Worm (Caenorhabditis elegans) whole organism, L2 larva: ENCODE data around the gene eef-1A.2.

Experiments
- C34F6.9 ChIP-seq: fragments of 150-350 bp; optimal IDR thresholded peaks from 2 replicates; lab custom pipeline; 2014; ENCODE audit warnings: missing biosample characterization, missing genetic modification characterization
- F13H6.1 ChIP-seq: sonication (generic microtip); optimal IDR thresholded peaks from 2 replicates; lab custom pipeline; 2016; ENCODE audit warnings: missing genetic modification characterization, missing compliant biosample characterization
- R02D3.7 ChIP-seq: fragments of 150-350 bp; optimal IDR thresholded peaks from 2 replicates; lab custom pipeline; 2014; ENCODE audit warnings: missing biosample characterization, missing genetic modification characterization
- ZK546.5 ChIP-seq: sonication (generic microtip); optimal IDR thresholded peaks from 2 replicates; lab custom pipeline; 2017; ENCODE audit warnings: missing biosample characterization, missing genetic modification characterization
- aly-2 ChIP-seq: fragments of 150-350 bp; optimal IDR thresholded peaks from 2 replicates; lab custom pipeline; 2014; ENCODE audit warnings: missing biosample characterization, missing genetic modification characterization
- blmp-1 ChIP-seq: sonication (generic microtip); optimal IDR thresholded peaks from 2 replicates; lab custom pipeline; 2017; ENCODE audit warnings: missing genetic modification characterization, mild to moderate bottlenecking, missing compliant biosample characterization, antibody characterized with exemption, moderate library complexity; ENCODE audit not compliant: insufficient read depth
- ceh-16 ChIP-seq: fragments of 150-350 bp; optimal IDR thresholded peaks from 2 replicates; lab custom pipeline; 2014; ENCODE audit warnings: missing biosample characterization, missing genetic modification characterization
- crh-2 ChIP-seq: sonication (generic microtip); optimal IDR thresholded peaks from 2 replicates; lab custom pipeline; 2017; ENCODE audit warnings: missing biosample characterization, missing genetic modification characterization
- dmd-4 ChIP-seq: sonication (generic microtip); optimal IDR thresholded peaks from 2 replicates; lab custom pipeline; 2017; ENCODE audit warnings: missing biosample characterization, missing genetic modification characterization
- elt-1 ChIP-seq: fragments of 150-350 bp; optimal IDR thresholded peaks from 2 replicates; lab custom pipeline; 2014; ENCODE audit warnings: missing biosample characterization, missing genetic modification characterization
- elt-3 ChIP-seq: sonication (generic microtip); optimal IDR thresholded peaks from 2 replicates; lab custom pipeline; 2017; ENCODE audit warnings: missing biosample characterization, missing genetic modification characterization
- fos-1 ChIP-seq: fragments of 150-350 bp; optimal IDR thresholded peaks from 2 replicates; lab custom pipeline; 2014; ENCODE audit warnings: missing biosample characterization, missing genetic modification characterization
- gmeb-1 ChIP-seq: fragments of 150-350 bp; optimal IDR thresholded peaks from 2 replicates; lab custom pipeline; 2014; ENCODE audit warnings: missing biosample characterization, missing genetic modification characterization
- lin-11 ChIP-seq: fragments of 150-350 bp; sonication (generic microtip); optimal IDR thresholded peaks from 2 replicates; lab custom pipeline; 2014; ENCODE audit warnings: missing biosample characterization, missing genetic modification characterization, inconsistent platforms, mixed read lengths
- lin-13 ChIP-seq: fragments of 150-350 bp; optimal IDR thresholded peaks from 2 replicates; lab custom pipeline; 2014; ENCODE audit warnings: missing biosample characterization, missing genetic modification reagents, missing genetic modification characterization
- lin-39 ChIP-seq: fragments of 150-350 bp; optimal IDR thresholded peaks from 2 replicates; lab custom pipeline; 2014; ENCODE audit warnings: missing biosample characterization, missing genetic modification reagents, missing genetic modification characterization
- lsy-2 ChIP-seq, 2 experiments: fragments of 150-350 bp in 1 of 2; sonication (generic microtip) in 1 of 2; optimal IDR thresholded peaks; 2 replicates each; lab custom pipeline; 2014 to 2017; ENCODE audit warnings: missing biosample characterization in 2 of 2, missing genetic modification characterization in 2 of 2
- mab-5 ChIP-seq: fragments of 150-350 bp; optimal IDR thresholded peaks from 2 replicates; lab custom pipeline; 2014; ENCODE audit warnings: missing biosample characterization, missing genetic modification characterization
- mbf-1 ChIP-seq: sonication (generic microtip); optimal IDR thresholded peaks from 2 replicates; lab custom pipeline; 2017; ENCODE audit warnings: missing biosample characterization, missing genetic modification characterization
- nhr-10 ChIP-seq: sonication (generic microtip); optimal IDR thresholded peaks from 2 replicates; lab custom pipeline; 2017; ENCODE audit warnings: missing biosample characterization, missing genetic modification characterization
- nhr-11 ChIP-seq: fragments of 150-350 bp; optimal IDR thresholded peaks from 2 replicates; lab custom pipeline; 2014; ENCODE audit warnings: missing biosample characterization, missing genetic modification characterization
- nhr-12 ChIP-seq: fragments of 150-350 bp; optimal IDR thresholded peaks from 2 replicates; lab custom pipeline; 2014; ENCODE audit warnings: missing biosample characterization, missing genetic modification characterization
- nhr-129 ChIP-seq: fragments of 150-350 bp; optimal IDR thresholded peaks from 2 replicates; lab custom pipeline; 2014; ENCODE audit warnings: missing biosample characterization, missing genetic modification characterization
- nhr-21 ChIP-seq: fragments of 150-350 bp; optimal IDR thresholded peaks from 2 replicates; lab custom pipeline; 2014; ENCODE audit warnings: missing biosample characterization, missing genetic modification characterization
- nhr-23 ChIP-seq: fragments of 150-350 bp; optimal IDR thresholded peaks from 2 replicates; lab custom pipeline; 2014; ENCODE audit warnings: missing biosample characterization, missing genetic modification reagents, missing genetic modification characterization
- nhr-25 ChIP-seq: fragments of 150-350 bp; sonication (generic microtip); optimal IDR thresholded peaks from 3 replicates; lab custom pipeline; 2014; ENCODE audit warnings: missing biosample characterization, missing genetic modification characterization
- nhr-6 ChIP-seq: fragments of 150-350 bp; optimal IDR thresholded peaks from 2 replicates; lab custom pipeline; 2014; ENCODE audit warnings: missing biosample characterization, missing genetic modification characterization
- peb-1 ChIP-seq: fragments of 150-350 bp; optimal IDR thresholded peaks from 2 replicates; lab custom pipeline; 2014; ENCODE audit warnings: missing biosample characterization, missing genetic modification characterization
- skn-1 ChIP-seq: sonication (generic microtip); optimal IDR thresholded peaks from 2 replicates; lab custom pipeline; 2017; ENCODE audit warnings: missing biosample characterization, missing genetic modification characterization
- sma-3 ChIP-seq: sonication (generic microtip); optimal IDR thresholded peaks from 2 replicates; lab custom pipeline; 2016; ENCODE audit warnings: missing genetic modification reagents, missing genetic modification characterization, missing compliant biosample characterization
- sma-9 ChIP-seq, 2 experiments: fragments of 150-350 bp in 1 of 2; sonication (generic microtip) in 1 of 2; optimal IDR thresholded peaks; 2 replicates each; lab custom pipeline; 2014 to 2016; ENCODE audit warnings: missing genetic modification characterization in 2 of 2, mild to moderate bottlenecking in 1 of 2, missing biosample characterization in 1 of 2, missing compliant biosample characterization in 1 of 2, missing genetic modification reagents in 1 of 2, moderate library complexity in 1 of 2
- snpc-4 ChIP-seq: fragments of 150-350 bp; optimal IDR thresholded peaks from 2 replicates; lab custom pipeline; 2014; ENCODE audit warnings: missing biosample characterization, missing genetic modification characterization
- unc-39 ChIP-seq: fragments of 150-350 bp; optimal IDR thresholded peaks from 2 replicates; lab custom pipeline; 2014; ENCODE audit warnings: missing biosample characterization, missing genetic modification characterization
- unc-55 ChIP-seq: fragments of 150-350 bp; sonication (generic microtip); optimal IDR thresholded peaks from 3 replicates; lab custom pipeline; 2014; ENCODE audit warnings: missing biosample characterization, missing genetic modification reagents, missing genetic modification characterization

eef-1A.2 gene

ce11 chrX:7794306-7794743 lies 29.1 kb upstream of the eef-1A.2 start:
- TF ChIP-seq ceh-16 (tag; lab: Kevin White, UChicago) (no peak), nhr-11 (tag; lab: Kevin White, UChicago) (peak; percentile 18), nhr-21 (tag; lab: Kevin White, UChicago) (peak; percentile 63), nhr-25 (tag; lab: Kevin White, UChicago) (peak; percentile 32), snpc-4 (tag; lab: Kevin White, UChicago) (no peak), fos-1 (tag; lab: Kevin White, UChicago) (peak; percentile 12), lin-13 (GFP tag; lab: Kevin White, UChicago) (peak; percentile 4), sma-9 (GFP tag; optimal IDR thresholded peaks at IDR 0.05; lab: Kevin White, UChicago) (peak; percentile 57), sma-9 (tag; optimal IDR thresholded peaks at IDR 0.05; lab: Kevin White, UChicago) (no peak), lsy-2 (tag; optimal IDR thresholded peaks at IDR 0.05; lab: Kevin White, UChicago) (peak in 1 of 2 experiments; percentile 47), nhr-129 (peak; percentile 35), sma-3 (peak; percentile 59), crh-2 (peak; percentile 32), unc-39 (no peak), nhr-10 (tag; lab: Kevin White, UChicago) (no peak), mbf-1 (tag; lab: Kevin White, UChicago) (no peak), blmp-1 (peak; percentile 44), unc-55 (GFP tag; lab: Kevin White, UChicago) (peak; percentile 6), lin-11 (no peak)

ce11 chrX:7798248-7799020 lies 25.0 kb upstream of the eef-1A.2 start, which contains the start of gene adm-4:
Gene adm-4 (minus strand): TSS chrX:7798298.
- TF ChIP-seq dmd-4 (tag; lab: Kevin White, UChicago): no peak
- TF ChIP-seq F13H6.1 (tag; lab: Kevin White, UChicago): peak; percentile 53
- TF ChIP-seq crh-2: peak; percentile 30
- TF ChIP-seq nhr-21 (tag; lab: Kevin White, UChicago): no peak
- peak; percentile 40 for TF ChIP-seq C34F6.9 (tag; lab: Kevin White, UChicago)
- TF ChIP-seq sma-3: peak; percentile 50
- TF ChIP-seq mab-5: no peak
- peak; percentile 47 for TF ChIP-seq sma-9 (GFP tag; optimal IDR thresholded peaks at IDR 0.05; lab: Kevin White, UChicago)
- TF ChIP-seq sma-9 (tag; optimal IDR thresholded peaks at IDR 0.05; lab: Kevin White, UChicago): no peak
- TF ChIP-seq lsy-2 (tag; optimal IDR thresholded peaks at IDR 0.05; lab: Kevin White, UChicago): peak in 1 of 2 experiments; percentile 59
- peak; percentile 35 for TF ChIP-seq nhr-129
- no peak for TF ChIP-seq nhr-11 (tag; lab: Kevin White, UChicago)
- peak; percentile 25 for TF ChIP-seq fos-1 (tag; lab: Kevin White, UChicago)
- TF ChIP-seq nhr-25 (tag; lab: Kevin White, UChicago): peak; percentile 9

- no peak for TF ChIP-seq nhr-12 (tag; lab: Kevin White, UChicago)
- peak; percentile 12 for TF ChIP-seq fos-1 (tag; lab: Kevin White, UChicago)
- no peak for TF ChIP-seq R02D3.7 (tag; lab: Kevin White, UChicago)
Measured at ce11 chrX:7799680-7800079, 23.8 kb upstream of the eef-1A.2 start, which contains the start of gene gpx-7. Gene gpx-7 (minus strand): TSS chrX:7799780.

ce11 chrX:7800370-7800769 lies 23.1 kb upstream of the eef-1A.2 start:
- TF ChIP-seq elt-3 (tag; lab: Kevin White, UChicago): no peak
- TF ChIP-seq lin-11: no peak
- no peak for TF ChIP-seq aly-2 (tag; lab: Kevin White, UChicago)
- TF ChIP-seq gmeb-1 (tag; lab: Kevin White, UChicago): no peak
- TF ChIP-seq fos-1 (tag; lab: Kevin White, UChicago): no peak
- no peak for TF ChIP-seq ZK546.5
- no peak for TF ChIP-seq peb-1 (tag; lab: Kevin White, UChicago)
- TF ChIP-seq sma-3: no peak
- no peak for TF ChIP-seq snpc-4 (tag; lab: Kevin White, UChicago)
- no peak for TF ChIP-seq nhr-23 (tag; lab: Kevin White, UChicago)
- TF ChIP-seq mbf-1 (tag; lab: Kevin White, UChicago): no peak
- no peak for TF ChIP-seq lin-39
- TF ChIP-seq nhr-6 (tag; lab: Kevin White, UChicago): no peak
- no peak for TF ChIP-seq skn-1 (tag; lab: Kevin White, UChicago)
- no peak for TF ChIP-seq elt-1 (tag; lab: Kevin White, UChicago)
- TF ChIP-seq lin-13 (GFP tag; lab: Kevin White, UChicago): no peak
- TF ChIP-seq unc-55 (GFP tag; lab: Kevin White, UChicago): no peak
- TF ChIP-seq, all 48 proteins: peak for 0
